Worm (Caenorhabditis elegans) whole organism, late embryonic: ENCODE results near the gene T27E7.1.

Experiments
- C38D4.7 ChIP-seq: fragments of 200-800 bp; sonication (Bioruptor generic); optimal IDR thresholded peaks from 2 replicates; lab custom pipeline; 2018; ENCODE audit warnings: mild to moderate bottlenecking, missing genetic modification characterization, moderate library complexity, missing compliant biosample characterization
- F13H6.1 ChIP-seq: sonication (generic microtip); optimal IDR thresholded peaks from 2 replicates; lab custom pipeline; 2016; ENCODE audit warnings: missing genetic modification characterization, missing compliant biosample characterization
- K09A11.1 ChIP-seq: sonication (generic microtip); optimal IDR thresholded peaks from 2 replicates; lab custom pipeline; 2017; ENCODE audit warnings: antibody characterized with exemption, mild to moderate bottlenecking, missing genetic modification characterization, missing compliant biosample characterization; ENCODE audit not compliant: insufficient read depth
- Y22D7AL.16 ChIP-seq: sonication (generic microtip); optimal IDR thresholded peaks from 2 replicates; lab custom pipeline; 2016; ENCODE audit warnings: missing genetic modification characterization, missing compliant biosample characterization
- ahr-1 ChIP-seq: sonication (generic microtip); optimal IDR thresholded peaks from 2 replicates; lab custom pipeline; 2016; ENCODE audit warnings: missing genetic modification characterization, missing compliant biosample characterization
- ceh-14 ChIP-seq: sonication (generic microtip); optimal IDR thresholded peaks from 2 replicates; lab custom pipeline; 2016; ENCODE audit warnings: missing genotype, missing genetic modification characterization, missing compliant biosample characterization
- ceh-24 ChIP-seq: sonication (generic microtip); optimal IDR thresholded peaks from 2 replicates; lab custom pipeline; 2016; ENCODE audit warnings: mild to moderate bottlenecking, missing genetic modification characterization, missing compliant biosample characterization
- ceh-30 ChIP-seq: fragments of 150-350 bp; optimal IDR thresholded peaks from 2 replicates; lab custom pipeline; 2014; ENCODE audit warnings: missing biosample characterization, missing genetic modification characterization
- ceh-6 ChIP-seq: fragments of 200-800 bp; sonication (Bioruptor generic); optimal IDR thresholded peaks from 2 replicates; lab custom pipeline; 2018; ENCODE audit warnings: mild to moderate bottlenecking, missing genetic modification characterization, missing compliant biosample characterization
- ceh-9 ChIP-seq: sonication (generic microtip); optimal IDR thresholded peaks from 2 replicates; lab custom pipeline; 2016; ENCODE audit warnings: mild to moderate bottlenecking, missing genetic modification characterization, inconsistent platforms, missing compliant biosample characterization
- che-1 ChIP-seq: sonication (generic microtip); optimal IDR thresholded peaks from 2 replicates; lab custom pipeline; 2016; ENCODE audit warnings: mild to moderate bottlenecking, missing genetic modification characterization, missing compliant biosample characterization
- dve-1 ChIP-seq: sonication (generic microtip); optimal IDR thresholded peaks from 2 replicates; lab custom pipeline; 2017; ENCODE audit warnings: antibody characterized with exemption, mild to moderate bottlenecking, missing genetic modification characterization, missing compliant biosample characterization
- elt-2 ChIP-seq: sonication (generic microtip); optimal IDR thresholded peaks from 2 replicates; lab custom pipeline; 2016; ENCODE audit warnings: missing genetic modification reagents, missing genetic modification characterization, missing compliant biosample characterization
- elt-4 ChIP-seq: sonication (generic microtip); optimal IDR thresholded peaks from 2 replicates; lab custom pipeline; 2016; ENCODE audit warnings: missing genetic modification characterization, missing compliant biosample characterization
- hlh-15 ChIP-seq: sonication (generic microtip); optimal IDR thresholded peaks from 2 replicates; lab custom pipeline; 2016; ENCODE audit warnings: missing genetic modification characterization, missing compliant biosample characterization
- hlh-30 ChIP-seq: sonication (generic microtip); optimal IDR thresholded peaks from 2 replicates; lab custom pipeline; 2017; ENCODE audit warnings: antibody characterized with exemption, missing genetic modification characterization, missing compliant biosample characterization; ENCODE audit not compliant: insufficient read depth
- lim-6 ChIP-seq: sonication (generic microtip); optimal IDR thresholded peaks from 2 replicates; lab custom pipeline; 2016; ENCODE audit warnings: missing genetic modification characterization, missing compliant biosample characterization
- lin-11 ChIP-seq: fragments of 200-800 bp; sonication (Bioruptor generic); optimal IDR thresholded peaks from 2 replicates; lab custom pipeline; 2018; ENCODE audit warnings: mild to moderate bottlenecking, missing genetic modification characterization, missing compliant biosample characterization
- nfya-1 ChIP-seq: sonication (generic microtip); optimal IDR thresholded peaks from 2 replicates; lab custom pipeline; 2017; ENCODE audit warnings: missing genetic modification characterization, mild to moderate bottlenecking, missing compliant biosample characterization, antibody characterized with exemption, moderate library complexity
- nhr-232 ChIP-seq: sonication (generic microtip); optimal IDR thresholded peaks from 2 replicates; lab custom pipeline; 2016; ENCODE audit warnings: missing genetic modification characterization, missing compliant biosample characterization
- pros-1 ChIP-seq: fragments of 150-350 bp; optimal IDR thresholded peaks from 2 replicates; lab custom pipeline; 2014; ENCODE audit warnings: missing biosample characterization, missing genetic modification reagents, missing genetic modification characterization
- rnt-1 ChIP-seq: sonication (generic microtip); optimal IDR thresholded peaks from 2 replicates; lab custom pipeline; 2016; ENCODE audit warnings: missing genetic modification characterization, missing compliant biosample characterization
- sdc-2 ChIP-seq: sonication (generic microtip); optimal IDR thresholded peaks from 2 replicates; lab custom pipeline; 2016; ENCODE audit warnings: missing genotype, missing genetic modification characterization, missing compliant biosample characterization
- syd-9 ChIP-seq: sonication (generic microtip); optimal IDR thresholded peaks from 2 replicates; lab custom pipeline; 2016; ENCODE audit warnings: mild to moderate bottlenecking, missing genetic modification characterization, moderate library complexity, missing compliant biosample characterization
- tbx-7 ChIP-seq: sonication (generic microtip); optimal IDR thresholded peaks from 2 replicates; lab custom pipeline; 2016; ENCODE audit warnings: missing genotype, missing genetic modification characterization, missing compliant biosample characterization
- ttx-3 ChIP-seq: sonication (generic microtip); optimal IDR thresholded peaks from 2 replicates; lab custom pipeline; 2016; ENCODE audit warnings: missing genetic modification reagents, missing genetic modification characterization, missing compliant biosample characterization
- unc-3 ChIP-seq, 2 experiments: fragments of 200-800 bp in 1 of 2; sonication (Bioruptor generic) in 1 of 2; sonication (generic microtip) in 1 of 2; conservative IDR thresholded peaks in 1 of 2; optimal IDR thresholded peaks in 1 of 2; 2 replicates each; pipeline versions ENCODE4 v1.3.6 to Lab custom; 2016 to 2022; ENCODE audit warnings: missing compliant biosample characterization in 2 of 2, missing genetic modification characterization in 2 of 2, missing genetic modification reagents in 1 of 2
- unc-42 ChIP-seq: sonication (generic microtip); optimal IDR thresholded peaks from 2 replicates; lab custom pipeline; 2016; ENCODE audit warnings: missing genotype, missing genetic modification characterization, missing compliant biosample characterization
- ztf-16 ChIP-seq: sonication (generic microtip); optimal IDR thresholded peaks from 2 replicates; lab custom pipeline; 2017; ENCODE audit warnings: missing genetic modification characterization, missing compliant biosample characterization

The T27E7.1 gene

DNA sequence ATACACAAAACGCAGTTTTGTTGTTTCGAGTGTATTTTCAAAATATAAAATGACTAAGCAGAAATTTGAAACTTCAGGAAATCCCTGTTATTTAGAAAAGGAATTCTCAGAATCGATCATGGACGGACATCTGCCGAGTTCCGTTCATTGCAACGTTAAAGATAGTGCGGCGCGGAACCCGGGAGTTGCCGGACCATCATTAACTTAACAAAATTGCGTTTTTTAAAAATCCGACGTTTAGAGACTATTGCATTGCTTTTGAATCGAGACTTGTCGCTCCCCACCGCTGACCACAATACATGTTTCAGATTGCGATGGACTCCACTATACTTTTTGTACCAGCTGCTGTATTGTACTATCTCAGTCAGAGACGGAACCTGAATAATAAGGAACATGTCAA lies 10.5 kb downstream of the T27E7.1 start:
- TF ChIP-seq dve-1: no peak
- TF ChIP-seq ceh-9 (tag; lab: Kevin White, UChicago): no peak
- TF ChIP-seq ceh-30 (tag; lab: Kevin White, UChicago): no peak
- TF ChIP-seq rnt-1: no peak
- no peak for TF ChIP-seq lim-6 (tag; lab: Kevin White, UChicago)
- TF ChIP-seq ztf-16 (tag; lab: Kevin White, UChicago): no peak
- TF ChIP-seq hlh-30 (tag; lab: Kevin White, UChicago): no peak
- TF ChIP-seq lin-11 (tag; lab: Kevin White, UChicago): no peak
- no peak for TF ChIP-seq hlh-15 (tag; lab: Kevin White, UChicago)
- no peak for TF ChIP-seq che-1 (tag; lab: Kevin White, UChicago)
- TF ChIP-seq F13H6.1: no peak
- TF ChIP-seq elt-4 (tag; lab: Kevin White, UChicago): no peak
- TF ChIP-seq ahr-1 (tag; lab: Kevin White, UChicago): no peak
- no peak for TF ChIP-seq ttx-3 (tag; lab: Kevin White, UChicago)
- no peak for TF ChIP-seq sdc-2

DNA sequence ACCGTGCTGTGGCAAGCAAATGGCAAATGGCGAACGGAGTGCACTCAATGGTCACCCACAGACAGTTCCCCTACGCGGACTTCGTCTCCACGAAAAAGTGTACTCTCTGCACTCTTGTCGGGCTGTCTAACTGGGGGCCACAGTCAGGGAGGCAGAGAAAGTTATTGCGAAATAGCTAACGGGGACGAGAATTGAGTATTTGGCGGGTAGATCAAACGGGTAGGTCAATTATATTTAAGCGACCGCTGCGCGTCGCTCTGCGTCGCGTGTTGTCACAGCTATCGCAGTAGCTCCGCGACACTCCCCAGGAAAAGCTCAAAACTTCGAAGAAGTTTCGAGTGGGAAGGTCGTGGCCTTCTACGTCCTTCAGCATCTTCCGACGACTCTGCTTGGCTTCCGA lies 12.8 kb downstream of the T27E7.1 start:
- no peak for TF ChIP-seq ttx-3 (tag; lab: Kevin White, UChicago)
- TF ChIP-seq unc-3 (GFP tag; conservative IDR thresholded peaks at IDR 0.05; lab: Robert Waterston, UW): no peak
- no peak for TF ChIP-seq unc-3 (tag; optimal IDR thresholded peaks at IDR 0.05; lab: Kevin White, UChicago)
- TF ChIP-seq unc-42 (tag; lab: Kevin White, UChicago): no peak
- no peak for TF ChIP-seq ahr-1 (tag; lab: Kevin White, UChicago)

DNA sequence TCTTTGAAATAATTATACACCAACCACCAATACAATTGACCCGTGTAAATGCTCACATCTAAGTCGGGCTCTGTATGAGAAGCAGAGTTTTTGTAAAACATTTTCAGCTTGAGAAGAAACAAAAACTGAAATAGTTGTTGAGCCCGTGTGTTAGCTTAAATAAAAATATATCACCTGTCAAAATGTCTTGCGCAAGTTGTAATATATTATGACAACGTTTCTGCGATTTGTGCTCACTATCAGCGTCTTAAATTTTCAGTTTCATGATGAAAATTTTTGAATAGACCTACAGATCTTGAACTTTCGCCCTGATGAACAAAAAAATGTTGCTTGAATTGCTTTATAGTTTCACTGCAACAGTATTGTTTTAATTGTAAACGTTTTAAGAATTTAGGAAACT lies 15.4 kb downstream of the T27E7.1 start, which contains the start of gene T27E7.4:
TSS of gene T27E7.4 (minus strand) at position 101 of the 400 bp plus-strand sequence.
- TF ChIP-seq pros-1 (tag; lab: Kevin White, UChicago) (no peak), elt-2 (tag; lab: Kevin White, UChicago) (no peak), lim-6 (tag; lab: Kevin White, UChicago) (no peak), ahr-1 (tag; lab: Kevin White, UChicago) (no peak)
- TF ChIP-seq, all 69 proteins: peak for 0

DNA sequence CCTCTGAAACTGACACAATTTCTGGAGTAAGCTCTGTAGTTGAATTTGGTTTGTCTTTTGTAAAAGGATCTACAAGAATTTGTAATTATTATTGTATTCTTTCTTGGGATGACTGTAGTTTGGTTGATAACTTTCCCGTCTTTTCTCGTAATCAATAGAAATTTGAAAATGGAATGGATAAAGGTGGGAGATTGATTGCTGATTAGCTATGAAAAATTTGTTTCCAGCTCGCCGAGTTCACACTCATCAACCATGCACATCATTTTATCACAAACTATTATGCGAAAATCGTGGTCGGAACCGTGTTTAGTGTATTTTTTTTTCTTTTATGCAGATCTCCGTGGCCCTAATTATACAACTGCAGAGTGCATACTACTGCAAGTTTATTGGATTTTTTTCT lies 17.4 kb downstream of the T27E7.1 start, which contains the start of gene T27E7.5:
TSS of gene T27E7.5 (plus strand) at position 253 of the 400 bp plus-strand sequence.
- TF ChIP-seq nhr-232 (tag; lab: Kevin White, UChicago) (no peak), lin-11 (tag; lab: Kevin White, UChicago) (no peak), ceh-9 (tag; lab: Kevin White, UChicago) (no peak), ceh-6 (no peak), ceh-24 (tag; lab: Kevin White, UChicago) (no peak)
- TF ChIP-seq, all 69 proteins: peak for 0

DNA sequence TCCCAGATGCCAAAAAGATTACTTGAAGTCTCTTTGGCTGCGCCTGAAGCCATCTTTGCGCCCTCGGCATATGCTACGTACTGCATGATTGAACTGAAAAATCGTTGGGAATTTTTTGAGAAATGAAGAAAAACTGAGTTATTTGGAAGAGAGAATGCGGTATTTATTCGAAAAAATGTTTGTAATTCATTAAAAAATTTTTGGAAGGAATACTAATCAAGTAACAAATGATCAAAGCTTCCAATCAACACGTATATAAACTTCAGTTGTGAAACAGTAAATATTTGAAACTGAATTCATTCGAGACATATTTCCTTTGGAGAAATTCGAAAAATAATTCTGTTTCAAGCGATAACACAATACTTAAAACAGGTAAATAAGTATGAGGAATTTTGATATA lies 23.0 kb downstream of the T27E7.1 start, which contains the start of gene pals-29:
TSS of gene pals-29 (minus strand) at position 101 of the 400 bp plus-strand sequence.
- TF ChIP-seq ceh-14 (tag; lab: Kevin White, UChicago) (no peak), K09A11.1 (tag; lab: Kevin White, UChicago) (no peak), tbx-7 (tag; lab: Kevin White, UChicago) (no peak), lin-11 (tag; lab: Kevin White, UChicago) (no peak), unc-42 (tag; lab: Kevin White, UChicago) (no peak), Y22D7AL.16 (tag; lab: Kevin White, UChicago) (no peak), ceh-6 (no peak), syd-9 (tag; lab: Kevin White, UChicago) (no peak), sdc-2 (no peak), ttx-3 (tag; lab: Kevin White, UChicago) (no peak), ceh-24 (tag; lab: Kevin White, UChicago) (no peak)

DNA sequence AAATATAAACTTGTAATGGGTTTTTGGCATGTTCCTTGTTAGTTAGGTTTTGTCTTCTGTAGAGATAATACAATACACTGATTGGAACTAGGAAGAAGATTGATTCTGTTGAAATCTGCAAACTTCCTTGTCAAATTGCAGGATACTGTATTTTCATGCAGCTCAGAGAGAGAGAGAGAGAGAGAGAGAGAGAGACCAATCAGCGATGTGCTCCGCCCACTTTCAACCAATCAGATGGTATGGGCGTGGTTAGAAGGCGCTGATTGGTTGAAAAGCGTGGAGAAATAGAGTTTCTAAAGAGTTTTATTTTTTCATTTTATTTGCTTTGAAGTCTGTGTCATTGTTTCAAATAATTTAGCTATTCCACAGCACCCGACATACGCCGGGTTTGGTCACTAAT lies 27.7 kb downstream of the T27E7.1 start:
- TF ChIP-seq C38D4.7 (GFP tag; lab: Kevin White, UChicago): no peak
- peak; percentile 93 for TF ChIP-seq nfya-1
- TF ChIP-seq ahr-1 (tag; lab: Kevin White, UChicago): no peak
